Fruit fly (Drosophila melanogaster) whole organism, prepupa: ENCODE measurements around the gene Spg7.
A peak's percentile ranks its signal among the peaks of the same experiment; 100 is the strongest.

Experiments
- Blimp-1 ChIP-seq: fragments of 200-800 bp; sonication (Bioruptor generic); optimal IDR thresholded peaks from 3 replicates; lab custom pipeline; 2017; ENCODE audit warnings: missing biosample characterization, missing genetic modification characterization, mild to moderate bottlenecking, moderate library complexity, missing genetic modification reagents
- CG11294 ChIP-seq: fragments of 200-800 bp; sonication (Bioruptor generic); IDR thresholded peaks from 2 replicates; pipeline ENCODE4 v1.3.6; 2022; ENCODE audit warnings: missing biosample characterization, missing genetic modification characterization
- CG11762 ChIP-seq: fragments of 200-800 bp; sonication (Bioruptor generic); optimal IDR thresholded peaks from 3 replicates; lab custom pipeline; 2016; ENCODE audit warnings: missing biosample characterization, missing genetic modification characterization; ENCODE audit not compliant: insufficient read depth
- CG11902 ChIP-seq: fragments of 200-800 bp; sonication (Bioruptor generic); optimal IDR thresholded peaks from 3 replicates; lab custom pipeline; 2016; ENCODE audit warnings: missing biosample characterization, missing genetic modification characterization
- CG15336 ChIP-seq: fragments of 200-800 bp; sonication (Bioruptor generic); IDR thresholded peaks from 2 replicates; pipeline ENCODE4 v1.3.6; 2022; ENCODE audit warnings: missing biosample characterization, missing genetic modification characterization
- CG1621 ChIP-seq: fragments of 200-800 bp; sonication (Bioruptor generic); optimal IDR thresholded peaks from 3 replicates; lab custom pipeline; 2018; ENCODE audit warnings: missing biosample characterization, mild to moderate bottlenecking, missing genetic modification characterization
- CG16779 ChIP-seq: fragments of 200-800 bp; sonication (Bioruptor generic); optimal IDR thresholded peaks from 3 replicates; lab custom pipeline; 2017; ENCODE audit warnings: missing biosample characterization, mild to moderate bottlenecking, missing genetic modification characterization
- CG32006 ChIP-seq: fragments of 200-800 bp; sonication (Bioruptor generic); optimal IDR thresholded peaks from 3 replicates; lab custom pipeline; 2017; ENCODE audit warnings: missing biosample characterization, mild to moderate bottlenecking, missing genetic modification characterization
- CG3919 ChIP-seq: fragments of 200-800 bp; sonication (Bioruptor generic); optimal IDR thresholded peaks from 3 replicates; lab custom pipeline; 2016; ENCODE audit warnings: missing biosample characterization, missing genetic modification characterization
- CG4318 ChIP-seq: fragments of 200-800 bp; sonication (Bioruptor generic); optimal IDR thresholded peaks from 3 replicates; lab custom pipeline; 2017; ENCODE audit warnings: missing biosample characterization, mild to moderate bottlenecking, missing genetic modification characterization
- CG6163 ChIP-seq: fragments of 200-800 bp; sonication (Bioruptor generic); IDR thresholded peaks from 3 replicates; pipeline ENCODE4 v1.3.6; 2022; ENCODE audit warnings: missing biosample characterization, missing genetic modification characterization
- CG6276 ChIP-seq: fragments of 200-800 bp; sonication (Bioruptor generic); optimal IDR thresholded peaks from 2 replicates; lab custom pipeline; 2017; ENCODE audit warnings: missing biosample characterization, mild to moderate bottlenecking, missing genetic modification characterization
- CG6792 ChIP-seq: fragments of 200-800 bp; sonication (Bioruptor generic); optimal IDR thresholded peaks from 3 replicates; lab custom pipeline; 2016; ENCODE audit warnings: missing biosample characterization, missing genetic modification characterization
- CG6808 ChIP-seq: fragments of 200-800 bp; sonication (Bioruptor generic); optimal IDR thresholded peaks from 3 replicates; lab custom pipeline; 2017; ENCODE audit warnings: missing biosample characterization, missing genetic modification characterization, mild to moderate bottlenecking, moderate library complexity, missing genetic modification reagents
- CG8119 ChIP-seq: fragments of 200-800 bp; sonication (Bioruptor generic); IDR thresholded peaks from 3 replicates; pipeline ENCODE4 v1.3.6; 2022; ENCODE audit warnings: missing biosample characterization, missing genetic modification characterization
- CG8319 ChIP-seq: fragments of 200-800 bp; sonication (Bioruptor generic); optimal IDR thresholded peaks from 3 replicates; lab custom pipeline; 2016; ENCODE audit warnings: missing biosample characterization, missing genetic modification characterization
- CG8632 ChIP-seq: fragments of 200-800 bp; sonication (Bioruptor generic); optimal IDR thresholded peaks from 3 replicates; lab custom pipeline; 2016; ENCODE audit warnings: missing biosample characterization, missing genetic modification characterization
- CG9139 ChIP-seq: fragments of 200-800 bp; sonication (Bioruptor generic); optimal IDR thresholded peaks from 3 replicates; lab custom pipeline; 2017; ENCODE audit warnings: missing biosample characterization, mild to moderate bottlenecking, missing genetic modification characterization
- Eip78C ChIP-seq: fragments of 200-800 bp; sonication (Bioruptor generic); peaks from one replicate; lab custom pipeline; 2016; ENCODE audit warnings: missing biosample characterization, missing genetic modification characterization
- Eip93F ChIP-seq: fragments of 200-800 bp; sonication (Bioruptor generic); optimal IDR thresholded peaks from 2 replicates; lab custom pipeline; 2016; ENCODE audit warnings: missing biosample characterization, mild to moderate bottlenecking, missing genetic modification characterization
- Ets21C ChIP-seq: fragments of 200-800 bp; sonication (Bioruptor generic); optimal IDR thresholded peaks from 3 replicates; lab custom pipeline; 2016; ENCODE audit warnings: missing biosample characterization, missing genetic modification characterization
- Gug ChIP-seq: fragments of 200-800 bp; sonication (Bioruptor generic); IDR thresholded peaks from 2 replicates; pipeline ENCODE4 v1.3.6; 2022; ENCODE audit warnings: missing biosample characterization, missing genetic modification characterization
- Hr38 ChIP-seq: sonication (Bioruptor generic); optimal IDR thresholded peaks from 2 replicates; lab custom pipeline; 2016; ENCODE audit warnings: missing biosample characterization, missing genetic modification characterization
- Lpt ChIP-seq: fragments of 200-800 bp; sonication (Bioruptor generic); optimal IDR thresholded peaks from 3 replicates; lab custom pipeline; 2016; ENCODE audit warnings: missing biosample characterization, missing genetic modification characterization
- Met ChIP-seq: fragments of 200-800 bp; sonication (Bioruptor generic); optimal IDR thresholded peaks from 3 replicates; lab custom pipeline; 2016; ENCODE audit warnings: missing biosample characterization, missing genetic modification characterization
- OdsH ChIP-seq: fragments of 200-800 bp; sonication (Bioruptor generic); optimal IDR thresholded peaks from 3 replicates; lab custom pipeline; 2016; ENCODE audit warnings: missing biosample characterization, missing genetic modification characterization
- Sox102F ChIP-seq: fragments of 200-800 bp; sonication (Bioruptor generic); optimal IDR thresholded peaks from 2 replicates; lab custom pipeline; 2016; ENCODE audit warnings: missing biosample characterization, mild to moderate bottlenecking, missing genetic modification characterization
- Sox14 ChIP-seq: fragments of 200-800 bp; sonication (Bioruptor generic); optimal IDR thresholded peaks from 3 replicates; lab custom pipeline; 2016; ENCODE audit warnings: missing biosample characterization, missing genetic modification characterization
- acj6 ChIP-seq: fragments of 200-800 bp; sonication (Bioruptor generic); optimal IDR thresholded peaks from 3 replicates; lab custom pipeline; 2016; ENCODE audit warnings: missing biosample characterization, missing genetic modification characterization
- cyc ChIP-seq: fragments of 200-800 bp; sonication (Bioruptor generic); optimal IDR thresholded peaks from 3 replicates; lab custom pipeline; 2016; ENCODE audit warnings: missing biosample characterization, missing genetic modification characterization
- dsx ChIP-seq: fragments of 200-800 bp; optimal IDR thresholded peaks from 3 replicates; lab custom pipeline; 2019; ENCODE audit warnings: missing biosample characterization, mild to moderate bottlenecking, missing genetic modification characterization, moderate library complexity; ENCODE audit not compliant: poor library complexity, severe bottlenecking
- eg ChIP-seq: fragments of 200-800 bp; sonication (Bioruptor generic); IDR thresholded peaks from 3 replicates; pipeline ENCODE4 v1.3.6; 2022; ENCODE audit warnings: missing biosample characterization, missing genetic modification characterization
- fd59A ChIP-seq: fragments of 200-800 bp; sonication (Bioruptor generic); optimal IDR thresholded peaks from 2 replicates; lab custom pipeline; 2017; ENCODE audit warnings: missing biosample characterization, mild to moderate bottlenecking, missing genetic modification characterization, missing genetic modification reagents
- lz ChIP-seq: fragments of 200-800 bp; sonication (Bioruptor generic); optimal IDR thresholded peaks from 3 replicates; lab custom pipeline; 2016; ENCODE audit warnings: missing biosample characterization, missing genetic modification characterization
- net ChIP-seq: fragments of 200-800 bp; sonication (Bioruptor generic); optimal IDR thresholded peaks from 3 replicates; lab custom pipeline; 2016; ENCODE audit warnings: missing biosample characterization, missing genetic modification characterization
- pdm3 ChIP-seq: fragments of 200-800 bp; sonication (Bioruptor generic); optimal IDR thresholded peaks from 3 replicates; lab custom pipeline; 2016; ENCODE audit warnings: missing biosample characterization, missing genetic modification characterization
- salr ChIP-seq, 2 experiments: fragments of 200-800 bp; sonication (Bioruptor generic); optimal IDR thresholded peaks; 3 replicates each; lab custom pipeline; 2016 to 2018; ENCODE audit warnings: missing biosample characterization in 2 of 2, missing genetic modification characterization in 2 of 2, mild to moderate bottlenecking in 1 of 2
- spab ChIP-seq: fragments of 200-800 bp; sonication (Bioruptor generic); optimal IDR thresholded peaks from 2 replicates; lab custom pipeline; 2017; ENCODE audit warnings: missing biosample characterization, mild to moderate bottlenecking, missing genetic modification characterization, missing genetic modification reagents
- ss ChIP-seq, 2 experiments: fragments of 200-800 bp; sonication (Bioruptor generic); optimal IDR thresholded peaks; 2 replicates in 1 of 2; 3 replicates in 1 of 2; lab custom pipeline; 2017 to 2018; ENCODE audit warnings: mild to moderate bottlenecking in 2 of 2, missing biosample characterization in 2 of 2, missing genetic modification characterization in 2 of 2, moderate library complexity in 1 of 2
- svp ChIP-seq: fragments of 200-800 bp; sonication (Bioruptor generic); peaks from one replicate; lab custom pipeline; 2016; ENCODE audit warnings: missing biosample characterization, missing genetic modification characterization
- topi ChIP-seq: fragments of 200-800 bp; sonication (Bioruptor generic); optimal IDR thresholded peaks from 3 replicates; lab custom pipeline; 2016; ENCODE audit warnings: missing biosample characterization, missing genetic modification characterization
- vri ChIP-seq: fragments of 200-800 bp; sonication (Bioruptor generic); optimal IDR thresholded peaks from 3 replicates; lab custom pipeline; 2016; ENCODE audit warnings: missing biosample characterization, mild to moderate bottlenecking, missing genetic modification characterization

Gene Spg7

DNA sequence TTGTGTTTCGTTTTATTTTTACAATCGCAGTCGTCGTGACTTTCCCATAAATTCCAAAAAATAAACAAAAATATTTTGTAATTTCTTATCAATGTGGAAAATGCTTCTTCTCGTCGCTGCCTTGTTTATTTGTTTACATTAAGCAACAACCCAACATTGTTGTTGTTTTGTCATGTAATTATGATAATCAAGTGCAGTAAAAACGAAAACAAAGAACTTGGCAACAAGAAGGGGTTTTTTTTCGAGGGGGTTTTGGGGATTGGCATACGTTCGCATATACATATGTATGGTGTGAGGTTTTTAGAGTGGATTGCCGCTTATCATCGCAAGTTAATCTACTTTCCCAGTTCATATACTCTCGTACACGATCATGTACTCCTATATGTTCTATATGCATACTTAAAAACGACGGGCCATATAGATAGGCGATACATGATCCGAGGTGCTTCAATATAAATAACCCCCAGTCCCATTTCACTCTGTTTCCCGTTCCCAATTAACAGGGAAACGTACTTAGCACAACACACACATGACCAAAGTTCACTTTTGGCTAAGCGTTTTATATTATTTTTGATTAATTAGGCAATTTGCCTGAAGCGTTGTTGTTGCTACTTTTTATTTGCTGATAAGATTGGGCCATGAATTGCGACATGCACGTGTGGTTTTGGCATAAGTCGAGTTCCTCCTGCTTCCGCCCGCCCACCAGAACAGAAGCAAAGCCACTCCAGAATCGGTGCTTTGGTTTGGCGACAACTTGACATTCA lies 44.3 kb downstream of the Spg7 start (continued):
- no peak for TF ChIP-seq CG6792 (GFP tag; lab: Kevin White, UChicago)
- TF ChIP-seq Sox102F (GFP tag; lab: Kevin White, UChicago): peak; percentile 1
- no peak for TF ChIP-seq OdsH (GFP tag; lab: Kevin White, UChicago)
- TF ChIP-seq Hr38 (GFP tag; lab: Kevin White, UChicago): no peak
- no peak for TF ChIP-seq salr (GFP tag; optimal IDR thresholded peaks at IDR 0.05; lab: Kevin White, UChicago)
- no peak for TF ChIP-seq Ets21C (GFP tag; lab: Kevin White, UChicago)

DNA sequence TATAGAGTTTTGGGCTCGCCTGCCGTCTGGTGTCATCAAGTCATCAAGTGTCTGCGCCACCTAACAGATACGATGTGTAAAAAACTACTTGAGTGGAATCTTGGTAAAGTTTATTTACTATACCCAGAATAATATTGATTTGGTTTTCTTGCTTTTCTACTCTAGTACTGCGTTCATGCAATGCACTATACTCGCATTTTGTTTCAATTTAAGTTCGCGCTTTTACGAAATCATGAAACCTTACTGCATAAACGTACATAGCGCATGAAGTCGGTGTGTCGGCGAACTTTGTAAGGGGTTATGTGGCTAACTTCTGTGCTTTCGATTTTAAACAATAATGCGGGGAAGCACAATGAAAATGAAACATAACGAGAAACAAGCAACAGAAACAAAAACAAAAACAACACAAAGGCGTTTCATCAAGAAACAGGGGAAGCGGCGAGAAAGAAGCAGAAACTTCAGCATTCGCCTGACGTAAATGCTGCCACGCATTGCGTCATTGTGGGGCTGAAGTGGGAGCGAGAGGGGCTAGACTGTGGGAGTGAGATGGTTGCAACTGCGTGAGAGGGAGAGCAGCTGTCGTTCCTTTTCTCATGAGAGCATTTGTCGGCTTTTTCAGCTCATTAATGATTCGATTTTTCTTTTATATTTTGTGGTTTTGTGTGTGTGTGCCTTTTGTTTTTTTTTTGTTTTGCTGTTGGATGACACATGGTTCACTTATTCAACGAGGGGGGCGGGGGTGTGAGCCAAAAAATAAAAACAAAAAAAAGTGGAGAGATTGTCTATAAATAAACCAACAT lies 45.7 kb downstream of the Spg7 start:
- peak; percentile 9 for TF ChIP-seq Lpt (GFP tag; lab: Kevin White, UChicago)
- no peak for TF ChIP-seq CG1621
- no peak for TF ChIP-seq CG8319 (GFP tag; lab: Kevin White, UChicago)
- TF ChIP-seq CG8119 (GFP tag; lab: Robert Waterston, UW): peak; percentile 71
- peak; percentile 53 for TF ChIP-seq CG6276
- TF ChIP-seq dsx (GFP tag; lab: Kevin White, UChicago): peak; percentile 29
- peak; percentile 47 for TF ChIP-seq Blimp-1 (GFP tag; lab: Kevin White, UChicago)
- peak; percentile 50 for TF ChIP-seq topi (GFP tag; lab: Kevin White, UChicago)
- TF ChIP-seq Eip78C: peak; percentile 59
- TF ChIP-seq acj6: no peak
- TF ChIP-seq Gug (GFP tag; lab: Robert Waterston, UW): 0 out of 2 replicates have a peak, but pooled peaks have one; percentile 11
- peak; percentile 30 for TF ChIP-seq Sox14 (GFP tag; lab: Kevin White, UChicago)
- TF ChIP-seq CG6808 (GFP tag; lab: Kevin White, UChicago): peak; percentile 49
- peak; percentile 14 for TF ChIP-seq Met (GFP tag; lab: Kevin White, UChicago)
- TF ChIP-seq ss (GFP tag; optimal IDR thresholded peaks at IDR 0.05; lab: Kevin White, UChicago): peak; percentile 16 to 34
- TF ChIP-seq CG6163 (GFP tag; lab: Robert Waterston, UW): peak; percentile 71
- peak; percentile 81 for TF ChIP-seq eg
- TF ChIP-seq CG15336 (GFP tag; lab: Robert Waterston, UW): peak; percentile 63; the same call in 1 of the 2 replicates
- no peak for TF ChIP-seq CG4318 (GFP tag; lab: Kevin White, UChicago)
- TF ChIP-seq vri (GFP tag; lab: Kevin White, UChicago): peak; percentile 97
- peak; percentile 83 for TF ChIP-seq svp
- no peak for TF ChIP-seq lz (GFP tag; lab: Kevin White, UChicago)
- peak; percentile 37 for TF ChIP-seq net (GFP tag; lab: Kevin White, UChicago)

DNA sequence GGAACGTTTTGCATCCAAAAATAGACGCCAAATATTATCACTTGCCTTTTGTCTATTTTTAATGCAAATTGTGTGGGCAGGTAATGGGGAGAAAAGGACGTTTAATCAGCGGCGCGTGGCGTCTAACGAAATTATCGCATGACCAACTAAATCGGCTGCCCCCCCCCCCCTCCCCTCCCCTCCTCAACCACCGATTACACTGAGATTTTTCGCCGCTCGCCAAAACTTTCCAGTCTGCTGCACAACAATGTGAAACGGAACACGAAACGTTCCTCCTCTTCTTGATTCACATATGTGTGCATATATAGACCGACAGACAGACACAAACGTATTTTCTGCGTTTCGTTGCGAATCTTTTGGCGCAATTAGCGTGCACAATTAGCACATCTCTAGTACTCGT lies 46.9 kb downstream of the Spg7 start:
- TF ChIP-seq spab (GFP tag; lab: Kevin White, UChicago) (no peak), CG11762 (GFP tag; lab: Kevin White, UChicago) (no peak), CG8319 (GFP tag; lab: Kevin White, UChicago) (no peak), CG4318 (GFP tag; lab: Kevin White, UChicago) (no peak), CG11902 (GFP tag; lab: Kevin White, UChicago) (no peak), CG16779 (tag; lab: Kevin White, UChicago) (no peak), Eip93F (no peak), acj6 (no peak), fd59A (GFP tag; lab: Kevin White, UChicago) (no peak), lz (GFP tag; lab: Kevin White, UChicago) (no peak), cyc (GFP tag; lab: Kevin White, UChicago) (no peak), CG15336 (GFP tag; lab: Robert Waterston, UW) (no peak), pdm3 (GFP tag; lab: Kevin White, UChicago) (no peak), CG6808 (GFP tag; lab: Kevin White, UChicago) (no peak), Gug (GFP tag; lab: Robert Waterston, UW) (no peak), CG9139 (GFP tag; lab: Kevin White, UChicago) (no peak), CG3919 (GFP tag; lab: Kevin White, UChicago) (no peak), CG11294 (no peak), CG8632 (GFP tag; lab: Kevin White, UChicago) (no peak), CG32006 (GFP tag; lab: Kevin White, UChicago) (no peak)
- TF ChIP-seq, all 60 proteins: peak for 0
